Worm (Caenorhabditis elegans): ENCODE results near the gene nhr-3.
A peak's percentile ranks its signal among the peaks of the same experiment; 100 is the strongest.

The nhr-3 gene

ce11 chrX:14557936-14558554 lies at the start of gene nhr-3:
Gene nhr-3 (plus strand): TSS chrX:14558504.
- no peak for TF ChIP-seq F33H1.4 (GFP tag; IDR thresholded peaks at IDR 0.05)
- no peak for TF ChIP-seq xnd-1 (tag; optimal IDR thresholded peaks at IDR 0.05)
- peak; percentile 12 for TF ChIP-seq unc-62 (GFP tag; optimal IDR thresholded peaks at IDR 0.05)
- no peak for TF ChIP-seq ZK185.1 (tag; optimal IDR thresholded peaks at IDR 0.05; ENCODE audit: poor library complexity, severe bottlenecking)
- peak; percentile 87 for TF ChIP-seq nhr-80 (tag; optimal IDR thresholded peaks at IDR 0.05)
- TF ChIP-seq hmg-1.2 (GFP tag; IDR thresholded peaks at IDR 0.05): 0 out of 2 replicates have a peak, but pooled peaks have one; percentile 15
- no peak for TF ChIP-seq mcd-1 (GFP tag; IDR thresholded peaks at IDR 0.05)
- TF ChIP-seq ets-4 (GFP tag; optimal IDR thresholded peaks at IDR 0.05): no peak
- peak; percentile 66; the same call in 1 of the 2 replicates for TF ChIP-seq cebp-1 (GFP tag; IDR thresholded peaks at IDR 0.05)
- peak; percentile 85 for TF ChIP-seq cebp-1 (tag; optimal IDR thresholded peaks at IDR 0.05)

ce11 chrX:14508823-14509259 lies 49.5 kb upstream of the nhr-3 start:
- TF ChIP-seq zfh-2 (GFP tag; conservative IDR thresholded peaks at IDR 0.05) (0 out of 2 replicates have a peak, but pooled peaks have one; percentile 18), efl-1 (GFP tag; optimal IDR thresholded peaks at IDR 0.05) (no peak), nhr-80 (tag; optimal IDR thresholded peaks at IDR 0.05) (peak; percentile 15), lin-40 (tag; optimal IDR thresholded peaks at IDR 0.05) (peak; percentile 20), attf-6 (GFP tag; IDR thresholded peaks at IDR 0.05) (no peak), somi-1 (GFP tag; optimal IDR thresholded peaks at IDR 0.05) (peak; percentile 39), cebp-1 (GFP tag; IDR thresholded peaks at IDR 0.05) (no peak), cebp-1 (tag; optimal IDR thresholded peaks at IDR 0.05) (peak; percentile 45)

- TF ChIP-seq B0261.1 (tag; optimal IDR thresholded peaks at IDR 0.05): no peak
- TF ChIP-seq nfya-2 (GFP tag; IDR thresholded peaks at IDR 0.05): no peak
- TF ChIP-seq ztf-25 (GFP tag; IDR thresholded peaks at IDR 0.05): no peak
- TF ChIP-seq ztf-26 (tag; optimal IDR thresholded peaks at IDR 0.05): no peak
- TF ChIP-seq nhr-179 (tag; optimal IDR thresholded peaks at IDR 0.05): no peak
- TF ChIP-seq efl-1 (GFP tag; optimal IDR thresholded peaks at IDR 0.05): no peak
- no peak for TF ChIP-seq hlh-12 (tag; optimal IDR thresholded peaks at IDR 0.05)
- no peak for TF ChIP-seq snpc-1.3 (tag; optimal IDR thresholded peaks at IDR 0.05; ENCODE audit: insufficient read depth)
- no peak for TF ChIP-seq sptf-2 (GFP tag; optimal IDR thresholded peaks at IDR 0.05)
- no peak for TF ChIP-seq somi-1 (GFP tag; optimal IDR thresholded peaks at IDR 0.05)
Measured at ce11 chrX:14510358-14510757, 47.9 kb upstream of the nhr-3 start.

ce11 chrX:14512817-14513216 lies 45.5 kb upstream of the nhr-3 start, which contains the start of gene fbxa-141:
Gene fbxa-141 (minus strand): TSS chrX:14512917.
- TF ChIP-seq madf-3 (GFP tag; IDR thresholded peaks at IDR 0.05) (no peak), hrde-1 (tag; optimal IDR thresholded peaks at IDR 0.05; ENCODE audit: borderline replicate concordance) (no peak), Y79H2A.3 (GFP tag; conservative IDR thresholded peaks at IDR 0.05) (no peak), ztf-3 (GFP tag; optimal IDR thresholded peaks at IDR 0.05) (no peak), lin-26 (GFP tag; IDR thresholded peaks at IDR 0.05) (no peak), F57C9.4 (tag; optimal IDR thresholded peaks at IDR 0.05) (no peak), akir-1 (GFP tag; optimal IDR thresholded peaks at IDR 0.05) (no peak), nhr-80 (tag; optimal IDR thresholded peaks at IDR 0.05) (no peak), dox-1 (GFP tag; IDR thresholded peaks at IDR 0.05) (no peak), rec-8 (tag; optimal IDR thresholded peaks at IDR 0.05) (no peak), F37B4.10 (GFP tag; IDR thresholded peaks at IDR 0.05) (no peak), F39B2.1 (GFP tag; IDR thresholded peaks at IDR 0.05) (no peak), nfya-1 (tag; optimal IDR thresholded peaks at IDR 0.05; ENCODE audit: borderline replicate concordance, insufficient read depth) (no peak), mel-28 (tag; optimal IDR thresholded peaks at IDR 0.05; ENCODE audit: borderline replicate concordance) (no peak)

Measured in whole organism, young adult.